Worm (Caenorhabditis elegans): ENCODE measurements around the gene math-24.

DNA sequence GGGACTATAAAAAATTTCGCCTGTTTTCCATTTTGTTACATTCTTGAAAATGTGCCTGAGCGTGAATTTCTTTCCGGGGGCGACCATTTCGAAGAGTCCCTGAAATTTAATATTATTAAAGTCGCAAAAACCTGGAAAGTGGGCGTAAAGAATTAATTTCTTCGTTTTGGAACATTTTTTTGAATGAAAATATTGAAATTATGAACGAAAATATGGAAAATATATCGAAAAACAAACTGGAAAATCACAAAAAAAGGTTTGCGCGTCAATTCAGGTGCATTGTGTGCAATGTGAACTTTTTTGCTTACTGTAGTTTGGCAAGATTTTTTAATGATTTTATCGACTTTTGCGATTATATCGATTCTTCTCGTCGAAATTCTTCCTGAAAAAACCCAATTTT is 21.0 kb downstream of the math-24 start, which contains the start of gene bath-7:
- TF ChIP-seq sea-1 (GFP tag; conservative IDR thresholded peaks at IDR 0.05) (no peak), hnd-1 (tag; optimal IDR thresholded peaks at IDR 0.05) (no peak), flt-1 (GFP tag; IDR thresholded peaks at IDR 0.05) (no peak), ama-1 (optimal IDR thresholded peaks at IDR 0.05) (no peak), B0310.2 (tag; optimal IDR thresholded peaks at IDR 0.05) (no peak), ceh-36 (tag; optimal IDR thresholded peaks at IDR 0.05) (no peak), aly-1 (tag; optimal IDR thresholded peaks at IDR 0.05) (no peak), ceh-13 (GFP tag; optimal IDR thresholded peaks at IDR 0.05) (no peak), tbx-11 (GFP tag; IDR thresholded peaks at IDR 0.05) (no peak), F13C5.2 (tag; optimal IDR thresholded peaks at IDR 0.05) (no peak), hmg-4 (GFP tag; optimal IDR thresholded peaks at IDR 0.05) (no peak)
